Fruit fly (Drosophila melanogaster) ovary, adult (tissue): ENCODE data around the gene CG42869.

Source experiments
- CG17801 ChIP-seq: fragments of 200-800 bp; optimal IDR thresholded peaks from 2 replicates; lab custom pipeline; 2019; ENCODE audit warnings: missing biosample characterization, mild to moderate bottlenecking, missing genetic modification characterization, moderate library complexity; ENCODE audit not compliant: partially characterized antibody

CG42869 gene

dm6 chr3R:21687902-21688301, 48.7 kb downstream of the CG42869 start:
- TF ChIP-seq CG17801 (GFP tag; lab: Kevin White, UChicago), result no peak
